Fruit fly (Drosophila melanogaster): ENCODE data around the gene DNAlig3.

DNAlig3 gene

DNA sequence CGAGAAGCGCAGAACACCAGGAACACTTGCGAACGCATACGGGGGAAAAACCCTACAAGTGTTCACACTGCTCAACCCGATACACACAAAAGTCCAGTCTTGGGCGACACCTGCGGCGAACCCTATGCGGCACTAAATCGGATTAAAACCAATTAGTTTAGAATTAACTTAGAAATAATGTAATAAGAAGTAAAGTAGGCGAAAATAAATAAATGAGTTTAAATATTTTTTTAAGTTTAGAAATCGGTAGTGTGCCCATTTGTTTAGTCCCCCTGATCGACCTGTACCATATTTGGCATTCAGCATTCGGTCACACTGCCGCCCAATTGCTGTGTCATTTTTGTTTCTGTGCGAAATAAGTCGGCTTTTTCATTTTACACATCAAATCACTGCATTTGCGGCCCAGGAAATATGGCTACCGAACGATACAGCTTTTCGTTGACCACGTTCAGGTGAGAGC is 29.4 kb upstream of the DNAlig3 start, which contains the start of gene Prosalpha2:
Gene Prosalpha2 (plus strand): TSS at position 292 of the 460 bp plus-strand sequence.
- TF ChIP-seq Sin3A (optimal IDR thresholded peaks at IDR 0.05) (peak; percentile 66), lmd (GFP tag; IDR thresholded peaks at IDR 0.05) (peak; percentile 15; the same call in 1 of the 2 replicates), CG30020 (tag; optimal IDR thresholded peaks at IDR 0.05) (peak; percentile 53), unc-4 (GFP tag; IDR thresholded peaks at IDR 0.05; ENCODE audit: partially characterized antibody) (no peak), CG13424 (tag; optimal IDR thresholded peaks at IDR 0.05) (peak; percentile 20), CG1792 (GFP tag; optimal IDR thresholded peaks at IDR 0.05) (no peak), Antp (GFP tag; optimal IDR thresholded peaks at IDR 0.05) (no peak), Ptx1 (GFP tag; IDR thresholded peaks at IDR 0.05) (peak; percentile 21; the same call in 1 of the 2 replicates), CG17361 (GFP tag; IDR thresholded peaks at IDR 0.05) (0 out of 3 replicates have a peak, but pooled peaks have one; percentile 27), insv (GFP tag; optimal IDR thresholded peaks at IDR 0.05) (peak in 1 of 2 experiments; percentile 31), phol (tag; optimal IDR thresholded peaks at IDR 0.05) (peak; percentile 46), CG32532 (GFP tag; IDR thresholded peaks at IDR 0.05) (peak; percentile 30; the same call in 1 of the 2 replicates), CG9797 (GFP tag; optimal IDR thresholded peaks at IDR 0.05) (peak; percentile 84), Dll (GFP tag; IDR thresholded peaks at IDR 0.05; ENCODE audit: partially characterized antibody) (0 out of 4 replicates have a peak, but pooled peaks have one; percentile 29), Elba2 (GFP tag; optimal IDR thresholded peaks at IDR 0.05) (peak; percentile 72), tin (GFP tag; optimal IDR thresholded peaks at IDR 0.05) (no peak), Fer1 (GFP tag; optimal IDR thresholded peaks at IDR 0.05) (peak; percentile 21), chn (GFP tag; optimal IDR thresholded peaks at IDR 0.05) (peak; percentile 24), btn (GFP tag; optimal IDR thresholded peaks at IDR 0.05) (no peak), E2f2 (GFP tag; IDR thresholded peaks at IDR 0.05) (peak; percentile 68), Dp (GFP tag; optimal IDR thresholded peaks at IDR 0.05) (peak; percentile 55), Sry-β (GFP tag; optimal IDR thresholded peaks at IDR 0.05) (peak; percentile 19), CG14710 (tag; optimal IDR thresholded peaks at IDR 0.05) (peak; percentile 80), Taf1 (GFP tag; IDR thresholded peaks at IDR 0.05) (no peak), YL-1 (GFP tag; optimal IDR thresholded peaks at IDR 0.05) (peak; percentile 53), Spps (tag; optimal IDR thresholded peaks at IDR 0.05) (no peak), CG10267 (tag; optimal IDR thresholded peaks at IDR 0.05) (peak; percentile 45), CG2120 (GFP tag; optimal IDR thresholded peaks at IDR 0.05) (peak; percentile 52), BEAF-32 (GFP tag; optimal IDR thresholded peaks at IDR 0.05) (peak; percentile 34), Nf-YC (tag; optimal IDR thresholded peaks at IDR 0.05) (peak; percentile 30), CG13894 (tag; optimal IDR thresholded peaks at IDR 0.05) (peak; percentile 23), Fer3 (tag; optimal IDR thresholded peaks at IDR 0.05) (peak; percentile 1), Hsf (GFP tag; optimal IDR thresholded peaks at IDR 0.05) (peak; percentile 12), CG10147 (GFP tag; optimal IDR thresholded peaks at IDR 0.05) (peak; percentile 11), MESR4 (GFP tag; optimal IDR thresholded peaks at IDR 0.05) (peak; percentile 66), Med (GFP tag) (peak; percentile 73), stwl (tag; optimal IDR thresholded peaks at IDR 0.05) (peak; percentile 41), zf30C (GFP tag; optimal IDR thresholded peaks at IDR 0.05) (peak; percentile 19), row (GFP tag; IDR thresholded peaks at IDR 0.05) (peak; percentile 59), Lhr (GFP tag; optimal IDR thresholded peaks at IDR 0.05) (peak; percentile 26), sug (tag; optimal IDR thresholded peaks at IDR 0.05) (peak; percentile 40), zen (tag; optimal IDR thresholded peaks at IDR 0.05) (no peak), gt (GFP tag; IDR thresholded peaks at IDR 0.05) (no peak), CG7839 (tag; optimal IDR thresholded peaks at IDR 0.05) (no peak), MBD-R2 (GFP tag; IDR thresholded peaks at IDR 0.05) (peak; percentile 82), CG32767 (GFP tag; IDR thresholded peaks at IDR 0.05) (peak; percentile 51), NfI (GFP tag; optimal IDR thresholded peaks at IDR 0.05) (peak; percentile 43), CG12155 (GFP tag; optimal IDR thresholded peaks at IDR 0.05) (peak; percentile 14), CG7372 (GFP tag; IDR thresholded peaks at IDR 0.05) (no peak), HmgZ (tag; optimal IDR thresholded peaks at IDR 0.05) (peak; percentile 13)

Measured in whole organism, embryonic.